Fruit fly (Drosophila melanogaster): Measurements from ENCODE around the gene CG31140.

CG31140 gene

DNA sequence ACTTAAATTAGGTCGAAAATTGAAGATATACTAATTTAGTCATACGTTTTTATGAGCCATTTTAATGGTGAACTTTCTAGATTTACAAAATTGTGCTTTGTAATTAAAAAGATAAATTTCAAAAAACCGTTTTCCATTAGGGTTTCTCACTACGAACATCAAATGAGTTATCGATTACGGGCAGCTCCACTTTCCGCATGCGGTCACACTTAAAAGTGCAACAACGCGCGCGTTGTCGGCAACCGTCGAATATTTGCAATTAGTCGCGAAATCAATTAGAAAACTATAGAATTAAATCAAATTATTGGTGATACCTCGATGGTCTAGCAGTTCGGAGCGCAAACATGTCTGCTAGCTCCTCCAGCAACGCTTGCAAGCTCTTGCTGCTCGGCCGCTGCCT, 38.8 kb upstream of the CG31140 start, which contains the start of gene Ndc1:
Ndc1 (plus strand) TSS at position 200 of the 400 bp plus-strand sequence.
- no peak for TF ChIP-seq Hr83 (GFP tag; optimal IDR thresholded peaks at IDR 0.05; ENCODE audit: poor library complexity, severe bottlenecking)
- no peak for TF ChIP-seq OdsH (GFP tag; optimal IDR thresholded peaks at IDR 0.05)
- no peak for TF ChIP-seq CG9705 (GFP tag; optimal IDR thresholded peaks at IDR 0.05)
- TF ChIP-seq rgr (GFP tag; optimal IDR thresholded peaks at IDR 0.05), result no peak

DNA sequence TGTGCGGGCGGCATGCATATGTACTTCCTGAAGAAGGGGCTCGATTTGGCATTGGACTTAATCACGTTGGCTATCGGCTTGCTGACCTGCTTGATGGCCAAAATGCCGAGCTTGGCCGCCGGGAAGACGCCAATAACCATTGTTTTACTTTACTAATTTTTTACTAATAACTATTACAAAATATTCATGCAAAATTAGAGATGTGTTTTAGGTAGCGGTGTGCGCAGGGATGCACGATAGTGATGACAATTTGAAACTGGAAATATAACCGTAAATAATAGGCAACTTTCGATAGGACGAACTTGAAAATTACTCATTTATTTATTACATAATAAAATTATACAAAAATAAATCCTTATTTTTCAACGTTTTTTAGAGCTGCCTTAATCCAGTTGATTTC, 35.6 kb upstream of the CG31140 start, which contains the start of gene CG13601:
CG13601 (minus strand) TSS at position 206 of the 400 bp plus-strand sequence.
- TF ChIP-seq brk (GFP tag; optimal IDR thresholded peaks at IDR 0.05), result no peak
- peak; percentile 17 for TF ChIP-seq OdsH (GFP tag; optimal IDR thresholded peaks at IDR 0.05)
- peak; percentile 26 for TF ChIP-seq HLH106 (tag; optimal IDR thresholded peaks at IDR 0.05)
- TF ChIP-seq h (GFP tag; optimal IDR thresholded peaks at IDR 0.05), result peak; percentile 4
- TF ChIP-seq Hr83 (GFP tag; optimal IDR thresholded peaks at IDR 0.05; ENCODE audit: poor library complexity, severe bottlenecking), result peak; percentile 31
- no peak for TF ChIP-seq GATAd (GFP tag; optimal IDR thresholded peaks at IDR 0.05)
- no peak for TF ChIP-seq usp (GFP tag; optimal IDR thresholded peaks at IDR 0.05)
- peak; percentile 21 for TF ChIP-seq Jra (GFP tag; optimal IDR thresholded peaks at IDR 0.05)
- TF ChIP-seq Myc (optimal IDR thresholded peaks at IDR 0.05), result no peak
- peak; percentile 16 for TF ChIP-seq sv (GFP tag; optimal IDR thresholded peaks at IDR 0.05)
- peak; percentile 23 for TF ChIP-seq ey (GFP tag; optimal IDR thresholded peaks at IDR 0.05)
- TF ChIP-seq woc (GFP tag; optimal IDR thresholded peaks at IDR 0.05), result peak; percentile 3
- no peak for TF ChIP-seq fru (GFP tag; optimal IDR thresholded peaks at IDR 0.05)
- peak in 1 of 2 experiments; percentile 47 for TF ChIP-seq foxo (GFP tag; optimal IDR thresholded peaks at IDR 0.05)
- no peak for TF ChIP-seq jim (GFP tag; optimal IDR thresholded peaks at IDR 0.05)
- peak; percentile 5 for TF ChIP-seq rgr (GFP tag; optimal IDR thresholded peaks at IDR 0.05)

- TF ChIP-seq h (GFP tag; optimal IDR thresholded peaks at IDR 0.05) (no peak), dsf (GFP tag; optimal IDR thresholded peaks at IDR 0.05; ENCODE audit: borderline replicate concordance) (no peak), HLH106 (tag; optimal IDR thresholded peaks at IDR 0.05) (peak; percentile 0), woc (GFP tag; optimal IDR thresholded peaks at IDR 0.05) (peak; percentile 73), rgr (GFP tag; optimal IDR thresholded peaks at IDR 0.05) (peak; percentile 4), usp (GFP tag; optimal IDR thresholded peaks at IDR 0.05) (no peak)
Measured at dm6 chr3R:23928950-23929602, 33.9 kb upstream of the CG31140 start, which contains the start of the genes CG43998, CG43999 and CG31142. Gene CG43998 (minus strand): TSS chr3R:23929000. Gene CG43999 (minus strand): TSS chr3R:23929000. Gene CG31142 (plus strand): TSS chr3R:23929243.

dm6 chr3R:23931095-23931728, 31.8 kb upstream of the CG31140 start, which contains the start of the genes Rpt2 and CG13599:
Gene Rpt2 (minus strand): TSS chr3R:23931558.
Gene CG13599 (plus strand): TSS chr3R:23931639.
- no peak for TF ChIP-seq pan (optimal IDR thresholded peaks at IDR 0.05)
- no peak for TF ChIP-seq Rel (GFP tag; optimal IDR thresholded peaks at IDR 0.05)
- peak; percentile 9 for TF ChIP-seq Rel (tag; optimal IDR thresholded peaks at IDR 0.05)
- peak; percentile 6 for TF ChIP-seq rgr (GFP tag; optimal IDR thresholded peaks at IDR 0.05)
- TF ChIP-seq Jra (GFP tag; optimal IDR thresholded peaks at IDR 0.05), result peak; percentile 33
- TF ChIP-seq h (GFP tag; optimal IDR thresholded peaks at IDR 0.05), result peak; percentile 2
- peak; percentile 14 for TF ChIP-seq Sp1 (GFP tag; optimal IDR thresholded peaks at IDR 0.05)
- peak in 1 of 2 experiments; percentile 24 for TF ChIP-seq foxo (GFP tag; optimal IDR thresholded peaks at IDR 0.05)
- no peak for TF ChIP-seq Hr78 (GFP tag; optimal IDR thresholded peaks at IDR 0.05)

DNA sequence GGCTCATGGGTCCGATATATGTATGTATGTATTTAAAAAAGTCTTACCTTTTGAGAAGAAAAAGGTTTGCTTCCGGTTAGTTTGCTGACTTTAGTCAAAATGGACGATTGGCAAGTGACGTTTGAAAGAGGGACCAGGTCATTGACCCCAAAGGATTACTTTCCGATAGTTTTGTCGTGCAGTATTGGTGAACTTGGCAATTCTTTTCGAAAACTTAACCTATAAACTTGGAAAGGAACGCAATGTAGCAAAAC, 29.6 kb upstream of the CG31140 start, which contains the start of gene RpS19b:
RpS19b (minus strand) TSS at position 101 of the 254 bp plus-strand sequence.
- TF ChIP-seq OdsH (GFP tag; optimal IDR thresholded peaks at IDR 0.05) (no peak), Myc (optimal IDR thresholded peaks at IDR 0.05) (no peak)

DNA sequence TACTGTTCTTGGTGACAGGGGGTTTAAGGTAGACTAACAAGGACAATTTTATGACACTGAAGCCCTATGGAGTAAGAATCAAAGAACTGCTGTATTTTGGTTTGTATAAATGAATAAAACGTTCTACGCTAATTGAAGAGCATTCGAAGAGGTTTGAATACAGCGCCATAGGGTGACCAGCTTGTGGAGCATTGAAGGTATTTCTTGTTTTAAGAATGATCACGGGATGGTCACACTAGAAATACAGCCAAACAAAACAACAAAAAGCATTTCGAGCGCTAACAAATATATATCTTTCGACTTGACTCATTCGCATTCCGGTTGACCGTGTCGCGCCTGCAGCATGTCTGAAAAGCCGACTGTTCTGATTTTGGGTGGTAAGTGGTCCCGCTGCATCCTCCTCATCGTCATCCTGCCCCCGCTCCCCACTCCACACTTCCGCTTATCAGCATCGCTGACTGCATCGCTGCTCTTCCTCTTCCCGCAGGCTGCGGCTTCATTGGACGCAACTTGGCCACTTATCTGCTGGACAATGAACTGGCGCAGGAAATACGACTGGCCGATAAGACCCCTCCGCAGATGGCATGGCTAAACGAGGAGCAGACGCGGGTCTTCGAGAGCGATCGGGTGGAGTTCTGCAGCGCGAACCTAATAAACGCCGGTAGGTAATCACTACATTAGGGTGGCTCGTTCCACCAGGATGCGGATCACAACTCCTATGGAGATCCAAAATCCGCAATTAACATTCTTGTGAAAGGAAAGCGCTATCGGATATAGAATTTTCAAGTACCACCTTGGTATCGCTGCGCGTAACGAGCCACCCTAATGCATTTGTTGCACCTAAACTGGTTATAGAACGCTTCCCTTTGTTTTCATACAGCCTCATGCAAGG, 29.1 kb upstream of the CG31140 start, which contains the start of gene CG5854:
CG5854 (plus strand) TSS at position 229 of the 892 bp plus-strand sequence.
- no peak for TF ChIP-seq Abd-B (GFP tag; optimal IDR thresholded peaks at IDR 0.05)
- TF ChIP-seq tai (GFP tag; optimal IDR thresholded peaks at IDR 0.05), result no peak
- TF ChIP-seq dl (GFP tag; optimal IDR thresholded peaks at IDR 0.05; ENCODE audit: insufficient read depth in 1 of 2, partially characterized antibody in 2 of 2), result no peak
- peak; percentile 63 for TF ChIP-seq GATAd (GFP tag; optimal IDR thresholded peaks at IDR 0.05)
- peak; percentile 77 for TF ChIP-seq Mio (GFP tag; optimal IDR thresholded peaks at IDR 0.05)
- TF ChIP-seq br (GFP tag; optimal IDR thresholded peaks at IDR 0.05), result peak; percentile 95
- peak; percentile 35 for TF ChIP-seq jim (GFP tag; optimal IDR thresholded peaks at IDR 0.05)
- no peak for TF ChIP-seq Rel (GFP tag; optimal IDR thresholded peaks at IDR 0.05)
- peak; percentile 58 for TF ChIP-seq Rel (tag; optimal IDR thresholded peaks at IDR 0.05)
- no peak for TF ChIP-seq Dfd (GFP tag; optimal IDR thresholded peaks at IDR 0.05)
- TF ChIP-seq HLH106 (tag; optimal IDR thresholded peaks at IDR 0.05), result peak; percentile 91
- TF ChIP-seq Hr78 (GFP tag; optimal IDR thresholded peaks at IDR 0.05), result no peak
- peak; percentile 50 for TF ChIP-seq Jra (GFP tag; optimal IDR thresholded peaks at IDR 0.05)
- TF ChIP-seq brk (GFP tag; optimal IDR thresholded peaks at IDR 0.05), result no peak
- peak; percentile 69 to 98 for TF ChIP-seq foxo (GFP tag; optimal IDR thresholded peaks at IDR 0.05)
- TF ChIP-seq OdsH (GFP tag; optimal IDR thresholded peaks at IDR 0.05), result peak; percentile 96
- peak; percentile 93 for TF ChIP-seq Sp1 (GFP tag; optimal IDR thresholded peaks at IDR 0.05)
- peak; percentile 73 for TF ChIP-seq CG9705 (GFP tag; optimal IDR thresholded peaks at IDR 0.05)
- TF ChIP-seq Vsx2 (GFP tag; optimal IDR thresholded peaks at IDR 0.05; ENCODE audit: partially characterized antibody), result no peak
- TF ChIP-seq h (GFP tag; optimal IDR thresholded peaks at IDR 0.05), result peak; percentile 96
- TF ChIP-seq Dif (GFP tag; optimal IDR thresholded peaks at IDR 0.05; ENCODE audit: partially characterized antibody), result peak; percentile 6
- TF ChIP-seq CG32264 (GFP tag; optimal IDR thresholded peaks at IDR 0.05), result peak; percentile 92
- TF ChIP-seq rgr (GFP tag; optimal IDR thresholded peaks at IDR 0.05), result peak; percentile 98
- TF ChIP-seq dsf (GFP tag; optimal IDR thresholded peaks at IDR 0.05; ENCODE audit: borderline replicate concordance), result peak; percentile 31
